Worm (Caenorhabditis elegans): Measurements from ENCODE around the gene K08F4.12.

Gene K08F4.12

ce11 chrIV:10111441-10111840 is 26.5 kb upstream of the K08F4.12 start, which contains the start of gene spch-1:
spch-1 (minus strand) TSS chrIV:10111541.
- TF ChIP-seq scrt-1 (GFP tag; IDR thresholded peaks at IDR 0.05) = no peak
- no peak for TF ChIP-seq tbx-11 (GFP tag; IDR thresholded peaks at IDR 0.05)

ce11 chrIV:10112570-10112969 is 25.3 kb upstream of the K08F4.12 start, which contains the start of gene nsph-3.2:
nsph-3.2 (plus strand) TSS chrIV:10112870.
- TF ChIP-seq ceh-36 (tag; optimal IDR thresholded peaks at IDR 0.05) (no peak), hmbx-1 (tag; optimal IDR thresholded peaks at IDR 0.05) (no peak), F13C5.2 (tag; optimal IDR thresholded peaks at IDR 0.05) (no peak), tbx-37 (GFP tag; conservative IDR thresholded peaks at IDR 0.05) (no peak), ets-7 (tag; optimal IDR thresholded peaks at IDR 0.05) (no peak), tra-4 (tag; optimal IDR thresholded peaks at IDR 0.05) (no peak), pes-1 (GFP tag; IDR thresholded peaks at IDR 0.05) (no peak), ama-1 (optimal IDR thresholded peaks at IDR 0.05) (no peak), sea-1 (GFP tag; conservative IDR thresholded peaks at IDR 0.05) (no peak), hmg-4 (GFP tag; optimal IDR thresholded peaks at IDR 0.05) (no peak), ceh-13 (GFP tag; optimal IDR thresholded peaks at IDR 0.05) (no peak), hnd-1 (tag; optimal IDR thresholded peaks at IDR 0.05) (no peak), scrt-1 (GFP tag; IDR thresholded peaks at IDR 0.05) (no peak), flt-1 (GFP tag; IDR thresholded peaks at IDR 0.05) (no peak)

- no peak for TF ChIP-seq F13C5.2 (tag; optimal IDR thresholded peaks at IDR 0.05)
- TF ChIP-seq hnd-1 (tag; optimal IDR thresholded peaks at IDR 0.05) = no peak
- TF ChIP-seq scrt-1 (GFP tag; IDR thresholded peaks at IDR 0.05) = no peak
These were observed 22.8 kb upstream of the K08F4.12 start, which contains the start of gene C04G2.10 for ce11 chrIV:10115142-10115541. C04G2.10 (plus strand) TSS chrIV:10115442.

ce11 chrIV:10116765-10117164 is 21.1 kb upstream of the K08F4.12 start:
- TF ChIP-seq hmbx-1 (tag; optimal IDR thresholded peaks at IDR 0.05) (no peak), sea-1 (GFP tag; conservative IDR thresholded peaks at IDR 0.05) (no peak), ceh-13 (GFP tag; optimal IDR thresholded peaks at IDR 0.05) (no peak), ets-7 (tag; optimal IDR thresholded peaks at IDR 0.05) (no peak), tbx-37 (GFP tag; conservative IDR thresholded peaks at IDR 0.05) (no peak), B0310.2 (tag; optimal IDR thresholded peaks at IDR 0.05) (no peak), tbx-11 (GFP tag; IDR thresholded peaks at IDR 0.05) (no peak), ceh-36 (tag; optimal IDR thresholded peaks at IDR 0.05) (no peak), F13C5.2 (tag; optimal IDR thresholded peaks at IDR 0.05) (no peak)

- TF ChIP-seq B0310.2 (tag; optimal IDR thresholded peaks at IDR 0.05) = no peak
- no peak for TF ChIP-seq aly-1 (tag; optimal IDR thresholded peaks at IDR 0.05)
- no peak for TF ChIP-seq sea-1 (GFP tag; conservative IDR thresholded peaks at IDR 0.05)
- TF ChIP-seq pes-1 (GFP tag; IDR thresholded peaks at IDR 0.05) = no peak
- no peak for TF ChIP-seq ama-1 (optimal IDR thresholded peaks at IDR 0.05)
- no peak for TF ChIP-seq ceh-36 (tag; optimal IDR thresholded peaks at IDR 0.05)
- no peak for TF ChIP-seq tbx-11 (GFP tag; IDR thresholded peaks at IDR 0.05)
- TF ChIP-seq ceh-13 (GFP tag; optimal IDR thresholded peaks at IDR 0.05) = no peak
- no peak for TF ChIP-seq hmbx-1 (tag; optimal IDR thresholded peaks at IDR 0.05)
- TF ChIP-seq ets-7 (tag; optimal IDR thresholded peaks at IDR 0.05) = no peak
- no peak for TF ChIP-seq tbx-37 (GFP tag; conservative IDR thresholded peaks at IDR 0.05)
- TF ChIP-seq tra-4 (tag; optimal IDR thresholded peaks at IDR 0.05) = no peak
- no peak for TF ChIP-seq flt-1 (GFP tag; IDR thresholded peaks at IDR 0.05)
- no peak for TF ChIP-seq hnd-1 (tag; optimal IDR thresholded peaks at IDR 0.05)
- TF ChIP-seq hmg-4 (GFP tag; optimal IDR thresholded peaks at IDR 0.05) = no peak
- TF ChIP-seq scrt-1 (GFP tag; IDR thresholded peaks at IDR 0.05) = no peak
- TF ChIP-seq F13C5.2 (tag; optimal IDR thresholded peaks at IDR 0.05) = no peak
These were observed 15.7 kb upstream of the K08F4.12 start, which contains the start of gene irld-21 for ce11 chrIV:10122205-10122604. irld-21 (minus strand) TSS chrIV:10122305.

ce11 chrIV:10126544-10126943 is 11.4 kb upstream of the K08F4.12 start, which contains the start of gene ctf-18:
ctf-18 (minus strand) TSS chrIV:10126644.
- TF ChIP-seq ama-1 (optimal IDR thresholded peaks at IDR 0.05) (no peak), flt-1 (GFP tag; IDR thresholded peaks at IDR 0.05) (no peak), tbx-37 (GFP tag; conservative IDR thresholded peaks at IDR 0.05) (no peak), pes-1 (GFP tag; IDR thresholded peaks at IDR 0.05) (no peak), tra-4 (tag; optimal IDR thresholded peaks at IDR 0.05) (no peak), hmbx-1 (tag; optimal IDR thresholded peaks at IDR 0.05) (no peak)

- no peak for TF ChIP-seq flt-1 (GFP tag; IDR thresholded peaks at IDR 0.05)
- no peak for TF ChIP-seq hmg-4 (GFP tag; optimal IDR thresholded peaks at IDR 0.05)
- no peak for TF ChIP-seq B0310.2 (tag; optimal IDR thresholded peaks at IDR 0.05)
- no peak for TF ChIP-seq ceh-13 (GFP tag; optimal IDR thresholded peaks at IDR 0.05)
- TF ChIP-seq pes-1 (GFP tag; IDR thresholded peaks at IDR 0.05) = no peak
- no peak for TF ChIP-seq tra-4 (tag; optimal IDR thresholded peaks at IDR 0.05)
- TF ChIP-seq ama-1 (optimal IDR thresholded peaks at IDR 0.05) = no peak
- no peak for TF ChIP-seq aly-1 (tag; optimal IDR thresholded peaks at IDR 0.05)
These were observed 9.5 kb upstream of the K08F4.12 start for ce11 chrIV:10128446-10128845.

ce11 chrIV:10128906-10129386 is 9.0 kb upstream of the K08F4.12 start, which contains the start of the genes gtbp-1 and K08F4.3:
gtbp-1 (minus strand) TSS chrIV:10128956.
K08F4.3 (plus strand) TSS chrIV:10129257.
- TF ChIP-seq ama-1 (optimal IDR thresholded peaks at IDR 0.05) (no peak), tbx-37 (GFP tag; conservative IDR thresholded peaks at IDR 0.05) (no peak), B0310.2 (tag; optimal IDR thresholded peaks at IDR 0.05) (no peak), flt-1 (GFP tag; IDR thresholded peaks at IDR 0.05) (no peak), ceh-36 (tag; optimal IDR thresholded peaks at IDR 0.05) (no peak), aly-1 (tag; optimal IDR thresholded peaks at IDR 0.05) (no peak), hnd-1 (tag; optimal IDR thresholded peaks at IDR 0.05) (no peak), pes-1 (GFP tag; IDR thresholded peaks at IDR 0.05) (no peak), hmg-4 (GFP tag; optimal IDR thresholded peaks at IDR 0.05) (no peak), ets-7 (tag; optimal IDR thresholded peaks at IDR 0.05) (no peak), hmbx-1 (tag; optimal IDR thresholded peaks at IDR 0.05) (no peak), sea-1 (GFP tag; conservative IDR thresholded peaks at IDR 0.05) (no peak)

Data from whole organism, early embryonic.